Worm (Caenorhabditis elegans): ENCODE data around the gene nspg-5.

ce11 chrX:2970804-2971395, 10.9 kb upstream of the nspg-5 start:
- TF ChIP-seq nhr-21 (tag; optimal IDR thresholded peaks at IDR 0.05), result no peak
- TF ChIP-seq egl-27 (tag; optimal IDR thresholded peaks at IDR 0.05), result no peak
